Worm (Caenorhabditis elegans): ENCODE results near the gene nhr-172.

ce11 chrV:7460898-7461297, 47.9 kb upstream of the nhr-172 start, which contains the start of gene srh-92:
- TF ChIP-seq unc-62 (GFP tag; optimal IDR thresholded peaks at IDR 0.05) (no peak), nhr-237 (tag; optimal IDR thresholded peaks at IDR 0.05) (no peak), elt-1 (tag; optimal IDR thresholded peaks at IDR 0.05; ENCODE audit: borderline replicate concordance, insufficient read depth) (no peak), nhr-12 (tag; optimal IDR thresholded peaks at IDR 0.05) (no peak), nhr-76 (tag; optimal IDR thresholded peaks at IDR 0.05) (no peak), cnd-1 (tag; optimal IDR thresholded peaks at IDR 0.05) (no peak), ham-2 (GFP tag; optimal IDR thresholded peaks at IDR 0.05) (no peak)

All from whole organism, mixed stage, embryonic.